Worm (Caenorhabditis elegans) whole organism, early embryonic: ENCODE results near the gene C24H12.1.

ENCODE experiments used
- F13C5.2 ChIP-seq: sonication (generic microtip); optimal IDR thresholded peaks from 2 replicates; lab custom pipeline; 2017; ENCODE audit warnings: mild to moderate bottlenecking, missing genetic modification characterization, inconsistent platforms, missing compliant biosample characterization
- ceh-13 ChIP-seq: fragments of 200-800 bp; sonication (Bioruptor generic); optimal IDR thresholded peaks from 2 replicates; lab custom pipeline; 2018; ENCODE audit warnings: mild to moderate bottlenecking, missing genetic modification characterization, missing compliant biosample characterization
- ceh-36 ChIP-seq: sonication (generic microtip); optimal IDR thresholded peaks from 2 replicates; lab custom pipeline; 2016; ENCODE audit warnings: missing genetic modification characterization, inconsistent platforms, missing compliant biosample characterization
- tbx-37 ChIP-seq: fragments of 200-800 bp; sonication (Bioruptor generic); conservative IDR thresholded peaks from 2 replicates; pipeline ENCODE4 v1.3.6; 2022; ENCODE audit warnings: missing genetic modification reagents, missing genetic modification characterization, missing compliant biosample characterization

ce11 chrII:401211-401610, 40.0 kb upstream of the C24H12.1 start:
- TF ChIP-seq ceh-13 (GFP tag; lab: Kevin White, UChicago): no peak
- no peak for TF ChIP-seq ceh-36 (tag; lab: Kevin White, UChicago)
- no peak for TF ChIP-seq tbx-37 (GFP tag; lab: Robert Waterston, UW)
- no peak for TF ChIP-seq F13C5.2
